Worm (Caenorhabditis elegans): ENCODE results near the gene ZC395.5.

Gene ZC395.5

DNA sequence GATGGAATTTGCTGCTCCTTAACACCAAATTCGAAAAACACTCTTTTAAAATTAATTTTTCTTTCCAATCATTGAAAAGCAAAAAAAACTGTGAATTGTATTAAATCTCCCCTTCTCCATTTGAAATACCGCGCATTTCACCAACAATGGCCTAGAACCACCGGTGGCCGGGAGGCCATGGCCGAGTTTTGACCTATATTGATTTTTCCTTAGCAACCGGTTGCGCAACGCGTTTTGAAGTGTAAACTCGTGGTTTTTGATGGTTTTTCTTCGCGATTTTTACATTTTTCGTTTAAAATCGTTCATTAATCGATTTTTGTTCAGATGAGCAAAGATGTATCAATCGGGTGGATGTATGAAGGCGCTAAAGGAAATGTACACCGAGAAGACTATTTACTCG lies 40.6 kb downstream of the ZC395.5 start, which contains the start of gene mog-3 (continued):
- TF ChIP-seq aly-2 (tag; optimal IDR thresholded peaks at IDR 0.05) = no peak
- TF ChIP-seq ceh-82 (tag; optimal IDR thresholded peaks at IDR 0.05) = no peak
- TF ChIP-seq sem-4 (tag; optimal IDR thresholded peaks at IDR 0.05) = no peak
- TF ChIP-seq nhr-11 (tag; optimal IDR thresholded peaks at IDR 0.05) = no peak
- TF ChIP-seq dmd-4 (tag; optimal IDR thresholded peaks at IDR 0.05) = no peak
- TF ChIP-seq lin-11 (tag; optimal IDR thresholded peaks at IDR 0.05) = peak; percentile 52
- TF ChIP-seq egl-27 (tag; optimal IDR thresholded peaks at IDR 0.05) = no peak
- TF ChIP-seq fos-1 (tag; optimal IDR thresholded peaks at IDR 0.05) = peak; percentile 9
- no peak for TF ChIP-seq alr-1 (tag; optimal IDR thresholded peaks at IDR 0.05)
- no peak for TF ChIP-seq peb-1 (tag; optimal IDR thresholded peaks at IDR 0.05)
- TF ChIP-seq ama-1 (optimal IDR thresholded peaks at IDR 0.05) = peak; percentile 54
- TF ChIP-seq mab-5 (tag; optimal IDR thresholded peaks at IDR 0.05) = no peak
- no peak for TF ChIP-seq ZK546.5 (tag; optimal IDR thresholded peaks at IDR 0.05)
- no peak for TF ChIP-seq mdl-1 (tag; optimal IDR thresholded peaks at IDR 0.05)

DNA sequence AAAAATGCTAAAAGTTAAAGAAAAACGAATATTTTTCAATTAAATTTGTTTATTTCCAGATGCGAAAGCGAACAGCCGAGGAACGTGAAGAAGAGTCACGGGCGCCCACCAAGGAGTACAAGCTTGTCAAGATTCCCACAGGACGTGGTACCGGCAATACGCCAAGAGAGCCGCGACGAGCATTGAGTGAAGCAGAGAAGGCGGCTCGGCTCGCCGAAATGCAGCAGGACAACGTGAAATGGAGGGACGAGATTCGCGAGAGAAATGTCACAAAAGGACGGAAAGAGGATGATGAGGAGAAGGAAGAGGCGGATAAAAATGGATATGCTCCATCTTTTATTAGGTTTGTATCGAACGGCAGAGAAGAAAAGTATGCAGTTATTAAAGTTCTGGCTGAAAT lies 42.8 kb downstream of the ZC395.5 start:
- TF ChIP-seq ZK546.5 (tag; optimal IDR thresholded peaks at IDR 0.05) (no peak), gmeb-1 (tag; optimal IDR thresholded peaks at IDR 0.05) (no peak), lsy-2 (tag; optimal IDR thresholded peaks at IDR 0.05) (no peak), elt-1 (tag; optimal IDR thresholded peaks at IDR 0.05) (no peak), nhr-11 (tag; optimal IDR thresholded peaks at IDR 0.05) (no peak), F13H6.1 (tag; optimal IDR thresholded peaks at IDR 0.05) (no peak), ama-1 (optimal IDR thresholded peaks at IDR 0.05) (no peak), nhr-21 (tag; optimal IDR thresholded peaks at IDR 0.05) (no peak)

DNA sequence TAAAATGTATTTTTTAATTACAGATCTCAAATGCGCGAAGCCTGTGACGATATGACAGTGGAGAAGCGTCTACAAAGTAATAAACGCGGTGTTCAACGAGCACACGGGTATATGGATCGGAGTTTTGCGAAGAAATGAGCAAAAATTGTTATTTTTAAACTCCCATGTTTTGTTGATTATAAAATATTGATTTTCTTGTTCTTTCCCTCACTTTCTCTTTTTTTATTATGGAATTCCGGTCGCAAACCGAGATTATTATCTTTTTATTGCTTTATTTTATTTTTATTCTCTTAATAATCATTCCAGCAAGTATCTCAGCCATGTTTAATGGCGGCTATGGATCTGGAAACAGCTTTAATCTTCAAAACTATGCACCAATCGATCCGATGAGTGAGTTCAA lies 43.3 kb downstream of the ZC395.5 start, which contains the start of gene pqe-1:
Gene pqe-1, plus strand, starts transcription at position 301 of the 400 bp plus-strand sequence.
- TF ChIP-seq ceh-16 (tag; optimal IDR thresholded peaks at IDR 0.05) = no peak
- TF ChIP-seq ZK546.5 (tag; optimal IDR thresholded peaks at IDR 0.05) = no peak
- no peak for TF ChIP-seq dmd-4 (tag; optimal IDR thresholded peaks at IDR 0.05)
- no peak for TF ChIP-seq ztf-4 (tag; optimal IDR thresholded peaks at IDR 0.05)
- no peak for TF ChIP-seq nhr-10 (tag; optimal IDR thresholded peaks at IDR 0.05)
- TF ChIP-seq sma-3 (GFP tag; optimal IDR thresholded peaks at IDR 0.05) = no peak
- TF ChIP-seq nhr-12 (tag; optimal IDR thresholded peaks at IDR 0.05) = no peak
- TF ChIP-seq egl-27 (tag; optimal IDR thresholded peaks at IDR 0.05) = no peak
- TF ChIP-seq ztf-11 (tag; optimal IDR thresholded peaks at IDR 0.05) = no peak
- no peak for TF ChIP-seq mbf-1 (tag; optimal IDR thresholded peaks at IDR 0.05)
- TF ChIP-seq lin-11 (tag; optimal IDR thresholded peaks at IDR 0.05) = no peak
- no peak for TF ChIP-seq snpc-4 (tag; optimal IDR thresholded peaks at IDR 0.05)
- TF ChIP-seq fos-1 (tag; optimal IDR thresholded peaks at IDR 0.05) = no peak
- TF ChIP-seq aly-2 (tag; optimal IDR thresholded peaks at IDR 0.05) = no peak
- TF ChIP-seq zag-1 (tag; optimal IDR thresholded peaks at IDR 0.05) = no peak
- no peak for TF ChIP-seq Y55F3AM.14 (GFP tag; optimal IDR thresholded peaks at IDR 0.05)
